Worm (Caenorhabditis elegans): Measurements from ENCODE around the gene F17C11.22.

- no peak for TF ChIP-seq ces-1 (GFP tag; optimal IDR thresholded peaks at IDR 0.05)
- no peak for TF ChIP-seq lir-3 (tag; optimal IDR thresholded peaks at IDR 0.05)
- no peak for TF ChIP-seq aha-1 (tag)
- TF ChIP-seq mdt-29 (GFP tag; IDR thresholded peaks at IDR 0.05), result no peak
- no peak for TF ChIP-seq nhr-10 (tag; optimal IDR thresholded peaks at IDR 0.05)
- no peak for TF ChIP-seq madf-5 (GFP tag; IDR thresholded peaks at IDR 0.05)
- TF ChIP-seq saeg-2 (GFP tag; IDR thresholded peaks at IDR 0.05), result no peak
- TF ChIP-seq lin-39 (tag; optimal IDR thresholded peaks at IDR 0.05), result no peak
- no peak for TF ChIP-seq nhr-77 (tag; optimal IDR thresholded peaks at IDR 0.05)
- TF ChIP-seq nhr-76 (tag; optimal IDR thresholded peaks at IDR 0.05), result no peak
Observed at ce11 chrV:11004094-11004493, 34.1 kb upstream of the F17C11.22 start.

Measured in whole organism, L4 larva.